Worm (Caenorhabditis elegans) whole organism, L1 larva: ENCODE measurements around the gene F37H8.5.

Source experiments
- nhr-11 ChIP-seq: fragments of 150-350 bp; optimal IDR thresholded peaks from 2 replicates; lab custom pipeline; 2014; ENCODE audit warnings: missing biosample characterization, missing genetic modification characterization
- unc-86 ChIP-seq: sonication (generic microtip); optimal IDR thresholded peaks from 2 replicates; lab custom pipeline; 2016; ENCODE audit warnings: missing genetic modification characterization, missing compliant biosample characterization

DNA sequence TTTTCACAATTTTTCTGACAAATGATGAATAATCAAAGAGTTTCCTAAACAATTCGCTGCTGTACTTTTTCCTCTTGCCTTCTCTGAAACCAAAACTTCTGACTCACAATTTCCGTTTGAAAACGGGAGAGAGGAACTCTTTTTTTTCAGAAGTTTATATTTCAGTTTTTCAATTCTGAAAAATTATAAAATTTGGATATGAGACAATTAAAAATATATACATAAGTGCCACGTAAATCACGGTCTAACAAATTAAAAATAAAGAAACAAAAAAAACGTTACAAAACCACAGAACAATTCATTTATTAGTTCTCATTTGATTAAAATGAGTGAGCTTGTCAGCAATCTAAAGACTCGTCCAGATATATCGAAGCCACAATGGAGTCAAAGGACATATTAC is 2.3 kb upstream of the F37H8.5 start, which contains the start of gene sfxn-1.2:
- TF ChIP-seq nhr-11 (tag; lab: Kevin White, UChicago) (no peak), unc-86 (tag; lab: Kevin White, UChicago) (no peak)
